Worm (Caenorhabditis elegans) whole organism, young adult: ENCODE results near the gene K02E2.8.
A peak's percentile ranks its signal among the peaks of the same experiment; 100 is the strongest.

Experiments used
- B0261.1 ChIP-seq: sonication (generic microtip); optimal IDR thresholded peaks from 2 replicates; lab custom pipeline; 2016; ENCODE audit warnings: mild to moderate bottlenecking, missing genetic modification characterization, moderate library complexity, missing compliant biosample characterization
- C06A6.2 ChIP-seq: fragments of 200-800 bp; sonication (Bioruptor generic); conservative IDR thresholded peaks from 2 replicates; pipeline ENCODE4 v1.3.6; 2022; ENCODE audit warnings: missing genetic modification characterization, missing compliant biosample characterization
- D2030.7 ChIP-seq: fragments of 200-800 bp; sonication (Bioruptor generic); IDR thresholded peaks from 2 replicates; pipeline ENCODE4 v1.3.6; 2022; ENCODE audit warnings: missing genetic modification reagents, missing genetic modification characterization, missing compliant biosample characterization
- F10E7.11 ChIP-seq: sonication (generic microtip); optimal IDR thresholded peaks from 2 replicates; lab custom pipeline; 2017; ENCODE audit warnings: mild to moderate bottlenecking, missing genetic modification characterization, moderate library complexity, missing compliant biosample characterization
- F22D6.2 ChIP-seq: sonication (generic microtip); optimal IDR thresholded peaks from 2 replicates; lab custom pipeline; 2016; ENCODE audit warnings: mild to moderate bottlenecking, missing genetic modification characterization, missing compliant biosample characterization
- F33H1.4 ChIP-seq: fragments of 200-800 bp; sonication (Bioruptor generic); IDR thresholded peaks from 2 replicates; pipeline ENCODE4 v1.3.6; 2022; ENCODE audit warnings: missing genetic modification reagents, missing genetic modification characterization, missing compliant biosample characterization
- F37B4.10 ChIP-seq: fragments of 200-800 bp; sonication (Bioruptor generic); IDR thresholded peaks from 2 replicates; pipeline ENCODE4 v1.3.6; 2022; ENCODE audit warnings: missing genetic modification characterization, missing compliant biosample characterization
- F39B2.1 ChIP-seq: fragments of 200-800 bp; sonication (Bioruptor generic); IDR thresholded peaks from 2 replicates; pipeline ENCODE4 v1.3.6; 2022; ENCODE audit warnings: missing genetic modification reagents, missing genetic modification characterization, missing compliant biosample characterization
- F57C9.4 ChIP-seq: sonication (generic microtip); optimal IDR thresholded peaks from 2 replicates; lab custom pipeline; 2017; ENCODE audit warnings: mild to moderate bottlenecking, missing genetic modification characterization, missing compliant biosample characterization
- T07F8.4 ChIP-seq: sonication (generic microtip); optimal IDR thresholded peaks from 2 replicates; lab custom pipeline; 2016; ENCODE audit warnings: mild to moderate bottlenecking, missing genetic modification characterization, moderate library complexity, missing compliant biosample characterization
- ZK185.1 ChIP-seq: sonication (generic microtip); optimal IDR thresholded peaks from 2 replicates; lab custom pipeline; 2016; ENCODE audit warnings: mild to moderate bottlenecking, missing genetic modification characterization, missing compliant biosample characterization; ENCODE audit not compliant: poor library complexity, severe bottlenecking
- cebp-2 ChIP-seq: fragments of 200-800 bp; sonication (Bioruptor generic); IDR thresholded peaks from 2 replicates; pipeline ENCODE4 v1.3.6; 2022; ENCODE audit warnings: missing genetic modification characterization, missing compliant biosample characterization
- ceh-100 ChIP-seq: fragments of 200-800 bp; sonication (Bioruptor generic); IDR thresholded peaks from 2 replicates; pipeline ENCODE4 v1.3.6; 2022; ENCODE audit warnings: missing genetic modification reagents, missing genetic modification characterization, missing compliant biosample characterization
- ceh-40 ChIP-seq: fragments of 200-800 bp; sonication (Bioruptor generic); IDR thresholded peaks from 2 replicates; pipeline ENCODE4 v1.3.6; 2022; ENCODE audit warnings: missing genetic modification characterization, missing compliant biosample characterization
- ceh-58 ChIP-seq: fragments of 200-800 bp; sonication (Bioruptor generic); IDR thresholded peaks from 2 replicates; pipeline ENCODE4 v1.3.6; 2022; ENCODE audit warnings: missing genetic modification characterization, missing compliant biosample characterization
- ceh-91 ChIP-seq: fragments of 200-800 bp; sonication (Bioruptor generic); IDR thresholded peaks from 2 replicates; pipeline ENCODE4 v1.3.6; 2022; ENCODE audit warnings: missing genetic modification reagents, missing genetic modification characterization, missing compliant biosample characterization
- die-1 ChIP-seq: sonication (generic microtip); optimal IDR thresholded peaks from 2 replicates; lab custom pipeline; 2016; ENCODE audit warnings: missing genotype, mild to moderate bottlenecking, missing genetic modification characterization, missing compliant biosample characterization
- dpl-1 ChIP-seq: fragments of 150-350 bp; optimal IDR thresholded peaks from 2 replicates; lab custom pipeline; 2014; ENCODE audit warnings: missing biosample characterization, missing genetic modification reagents, missing genetic modification characterization
- efl-1 ChIP-seq: fragments of 150-350 bp; optimal IDR thresholded peaks from 2 replicates; lab custom pipeline; 2014; ENCODE audit warnings: missing biosample characterization, missing genetic modification reagents, missing genetic modification characterization
- egl-18 ChIP-seq: fragments of 200-800 bp; sonication (Bioruptor generic); IDR thresholded peaks from 2 replicates; pipeline ENCODE4 v1.3.6; 2022; ENCODE audit warnings: missing genetic modification reagents, missing genetic modification characterization, missing compliant biosample characterization
- egrh-3 ChIP-seq: fragments of 200-800 bp; sonication (Bioruptor generic); IDR thresholded peaks from 2 replicates; pipeline ENCODE4 v1.3.6; 2022; ENCODE audit warnings: missing genetic modification reagents, missing genetic modification characterization, missing compliant biosample characterization
- ets-4 ChIP-seq: fragments of 200-800 bp; sonication (Bioruptor generic); optimal IDR thresholded peaks from 2 replicates; lab custom pipeline; 2018; ENCODE audit warnings: mild to moderate bottlenecking, missing genetic modification characterization, missing compliant biosample characterization
- fkh-3 ChIP-seq: sonication (generic microtip); optimal IDR thresholded peaks from 2 replicates; lab custom pipeline; 2016; ENCODE audit warnings: mild to moderate bottlenecking, missing genetic modification characterization, missing compliant biosample characterization
- him-1 ChIP-seq: sonication (generic microtip); optimal IDR thresholded peaks from 2 replicates; lab custom pipeline; 2016; ENCODE audit warnings: missing genotype, missing genetic modification reagents, missing genetic modification characterization, missing compliant biosample characterization
- hlh-12 ChIP-seq: sonication (generic microtip); optimal IDR thresholded peaks from 2 replicates; lab custom pipeline; 2016; ENCODE audit warnings: missing genetic modification characterization, missing compliant biosample characterization
- hmg-1.2 ChIP-seq: fragments of 200-800 bp; sonication (Bioruptor generic); IDR thresholded peaks from 2 replicates; pipeline ENCODE4 v1.3.6; 2022; ENCODE audit warnings: missing genetic modification reagents, missing genetic modification characterization, missing compliant biosample characterization
- hmg-20 ChIP-seq: fragments of 200-800 bp; sonication (Bioruptor generic); IDR thresholded peaks from 2 replicates; pipeline ENCODE4 v1.3.6; 2022; ENCODE audit warnings: missing genetic modification reagents, missing genetic modification characterization, missing compliant biosample characterization
- hrde-1 ChIP-seq: sonication (generic microtip); optimal IDR thresholded peaks from 2 replicates; lab custom pipeline; 2016; ENCODE audit warnings: missing genetic modification characterization, mild to moderate bottlenecking, missing compliant biosample characterization, moderate library complexity, missing genotype, missing genetic modification reagents, borderline replicate concordance
- lin-35 ChIP-seq, 3 experiments: fragments of 150-350 bp in 2 of 3; sonication (generic microtip) in 1 of 3; optimal IDR thresholded peaks; 2 replicates each; lab custom pipeline; 2014 to 2018; ENCODE audit warnings: missing biosample characterization in 3 of 3, missing genetic modification characterization in 3 of 3, missing genetic modification reagents in 3 of 3
- lin-40 ChIP-seq: sonication (generic microtip); optimal IDR thresholded peaks from 2 replicates; lab custom pipeline; 2016; ENCODE audit warnings: missing genetic modification characterization, mild to moderate bottlenecking, missing compliant biosample characterization, missing genotype, missing genetic modification reagents
- lir-1 ChIP-seq: fragments of 200-800 bp; sonication (Bioruptor generic); conservative IDR thresholded peaks from 2 replicates; pipeline ENCODE4 v1.3.6; 2022; ENCODE audit warnings: missing genetic modification reagents, missing genetic modification characterization, missing compliant biosample characterization
- madf-10 ChIP-seq: sonication (generic microtip); optimal IDR thresholded peaks from 2 replicates; lab custom pipeline; 2016; ENCODE audit warnings: mild to moderate bottlenecking, missing genetic modification characterization, missing compliant biosample characterization
- madf-3 ChIP-seq: fragments of 200-800 bp; sonication (Bioruptor generic); IDR thresholded peaks from 2 replicates; pipeline ENCODE4 v1.3.6; 2022; ENCODE audit warnings: missing genetic modification reagents, missing genetic modification characterization, missing compliant biosample characterization
- mel-28 ChIP-seq: sonication (generic microtip); optimal IDR thresholded peaks from 2 replicates; lab custom pipeline; 2016; ENCODE audit warnings: borderline replicate concordance, mild to moderate bottlenecking, missing genetic modification characterization, missing compliant biosample characterization
- nfya-1 ChIP-seq: sonication (generic microtip); optimal IDR thresholded peaks from 2 replicates; lab custom pipeline; 2017; ENCODE audit warnings: antibody characterized with exemption, missing compliant biosample characterization, missing genetic modification characterization, borderline replicate concordance; ENCODE audit not compliant: insufficient read depth
- nfya-2 ChIP-seq: fragments of 200-800 bp; sonication (Bioruptor generic); IDR thresholded peaks from 2 replicates; pipeline ENCODE4 v1.3.6; 2022; ENCODE audit warnings: missing genetic modification reagents, missing genetic modification characterization, missing compliant biosample characterization
- nfyb-1 ChIP-seq: fragments of 200-800 bp; sonication (Bioruptor generic); IDR thresholded peaks from 2 replicates; pipeline ENCODE4 v1.3.6; 2022; ENCODE audit warnings: missing genetic modification reagents, missing genetic modification characterization, missing compliant biosample characterization
- nhr-90 ChIP-seq: sonication (generic microtip); optimal IDR thresholded peaks from 2 replicates; lab custom pipeline; 2016; ENCODE audit warnings: missing genotype, mild to moderate bottlenecking, missing genetic modification characterization, missing compliant biosample characterization
- repo-1 ChIP-seq: sonication (generic microtip); optimal IDR thresholded peaks from 2 replicates; lab custom pipeline; 2017; ENCODE audit warnings: mild to moderate bottlenecking, missing genetic modification characterization, missing compliant biosample characterization
- rpc-1 ChIP-seq, 2 experiments: fragments of 150-350 bp in 1 of 2; sonication (generic microtip) in 1 of 2; optimal IDR thresholded peaks; 2 replicates each; lab custom pipeline; 2014 to 2018; ENCODE audit warnings: missing biosample characterization in 1 of 2, missing genetic modification characterization in 1 of 2, missing genetic modification reagents in 1 of 2, missing genotype in 1 of 2
- snpc-3.4 ChIP-seq: sonication (generic microtip); optimal IDR thresholded peaks from 2 replicates; lab custom pipeline; 2017; ENCODE audit warnings: missing genetic modification characterization, mild to moderate bottlenecking, missing compliant biosample characterization, antibody characterized with exemption, moderate library complexity, missing genotype, missing genetic modification reagents
- snpc-4 ChIP-seq, 5 experiments: fragments of 150-350 bp in 1 of 5; sonication (generic microtip) in 4 of 5; optimal IDR thresholded peaks; 2 replicates each; lab custom pipeline; 2014 to 2018; ENCODE audit warnings: missing genetic modification characterization in 5 of 5, missing biosample characterization in 3 of 5, antibody characterized with exemption in 2 of 5, mild to moderate bottlenecking in 2 of 5, missing compliant biosample characterization in 2 of 5, missing genotype in 2 of 5, moderate library complexity in 2 of 5, missing genetic modification reagents in 1 of 5
- tbp1 ChIP-seq: fragments of 200-800 bp; sonication (Bioruptor generic); optimal IDR thresholded peaks from 2 replicates; lab custom pipeline; 2018; ENCODE audit warnings: mild to moderate bottlenecking, missing genetic modification characterization, missing compliant biosample characterization
- unc-130 ChIP-seq: sonication (generic microtip); optimal IDR thresholded peaks from 2 replicates; lab custom pipeline; 2016; ENCODE audit warnings: missing genetic modification reagents, missing genetic modification characterization, missing compliant biosample characterization
- ztf-25 ChIP-seq: fragments of 200-800 bp; sonication (Bioruptor generic); IDR thresholded peaks from 2 replicates; pipeline ENCODE4 v1.3.6; 2022; ENCODE audit warnings: missing genetic modification reagents, missing genetic modification characterization, missing compliant biosample characterization
- ztf-3 ChIP-seq: fragments of 200-800 bp; sonication (Bioruptor generic); optimal IDR thresholded peaks from 2 replicates; lab custom pipeline; 2018; ENCODE audit warnings: mild to moderate bottlenecking, missing genetic modification characterization, missing compliant biosample characterization

Gene K02E2.8

ce11 chrV:20347625-20348024 is 19.1 kb downstream of the K02E2.8 start:
- TF ChIP-seq lir-1 (GFP tag; lab: Robert Waterston, UW), result no peak
- peak; percentile 10 for TF ChIP-seq nhr-90 (tag; lab: Kevin White, UChicago)
- TF ChIP-seq repo-1, result no peak
- 0 out of 2 replicates have a peak, but pooled peaks have one; percentile 31 for TF ChIP-seq ztf-25 (GFP tag; lab: Robert Waterston, UW)
- no peak for TF ChIP-seq madf-10
- TF ChIP-seq die-1 (tag; lab: Kevin White, UChicago), result peak; percentile 4
- no peak for TF ChIP-seq F39B2.1 (GFP tag; lab: Robert Waterston, UW)
- TF ChIP-seq nfyb-1 (GFP tag; lab: Robert Waterston, UW), result no peak
- no peak for TF ChIP-seq C06A6.2 (GFP tag; lab: Robert Waterston, UW)
- TF ChIP-seq nfya-2 (GFP tag; lab: Robert Waterston, UW), result no peak
- TF ChIP-seq unc-130 (GFP tag; lab: Kevin White, UChicago), result no peak
- peak; percentile 83 for TF ChIP-seq tbp1
- no peak for TF ChIP-seq ZK185.1 (tag; lab: Kevin White, UChicago)
- TF ChIP-seq egl-18, result no peak
- TF ChIP-seq cebp-2 (GFP tag; lab: Robert Waterston, UW), result no peak
- TF ChIP-seq rpc-1 (optimal IDR thresholded peaks at IDR 0.05; lab: Kevin White, UChicago), result peak; percentile 52
- TF ChIP-seq rpc-1 (tag; optimal IDR thresholded peaks at IDR 0.05; lab: Kevin White, UChicago), result peak; percentile 73
- TF ChIP-seq T07F8.4 (tag; lab: Kevin White, UChicago), result no peak
- no peak for TF ChIP-seq hlh-12 (tag; lab: Kevin White, UChicago)
- peak; percentile 67 for TF ChIP-seq him-1 (tag; lab: Kevin White, UChicago)
- no peak for TF ChIP-seq F33H1.4
- TF ChIP-seq ztf-3 (GFP tag; lab: Kevin White, UChicago), result no peak
- TF ChIP-seq F37B4.10 (GFP tag; lab: Robert Waterston, UW), result no peak
- no peak for TF ChIP-seq ceh-58 (GFP tag; lab: Robert Waterston, UW)
- no peak for TF ChIP-seq efl-1 (GFP tag; lab: Kevin White, UChicago)
- no peak for TF ChIP-seq ceh-91 (GFP tag; lab: Robert Waterston, UW)
- no peak for TF ChIP-seq lin-35 (GFP tag; optimal IDR thresholded peaks at IDR 0.05; lab: Kevin White, UChicago)
- no peak for TF ChIP-seq ets-4
- TF ChIP-seq ceh-100, result no peak
- 0 out of 2 replicates have a peak, but pooled peaks have one; percentile 25 for TF ChIP-seq hmg-1.2 (GFP tag; lab: Robert Waterston, UW)
- peak; percentile 63 for TF ChIP-seq B0261.1 (tag; lab: Kevin White, UChicago)
- TF ChIP-seq D2030.7 (GFP tag; lab: Robert Waterston, UW), result peak; percentile 54; the same call in 1 of the 2 replicates
- TF ChIP-seq hmg-20 (GFP tag; lab: Robert Waterston, UW), result no peak
- no peak for TF ChIP-seq egrh-3

DNA sequence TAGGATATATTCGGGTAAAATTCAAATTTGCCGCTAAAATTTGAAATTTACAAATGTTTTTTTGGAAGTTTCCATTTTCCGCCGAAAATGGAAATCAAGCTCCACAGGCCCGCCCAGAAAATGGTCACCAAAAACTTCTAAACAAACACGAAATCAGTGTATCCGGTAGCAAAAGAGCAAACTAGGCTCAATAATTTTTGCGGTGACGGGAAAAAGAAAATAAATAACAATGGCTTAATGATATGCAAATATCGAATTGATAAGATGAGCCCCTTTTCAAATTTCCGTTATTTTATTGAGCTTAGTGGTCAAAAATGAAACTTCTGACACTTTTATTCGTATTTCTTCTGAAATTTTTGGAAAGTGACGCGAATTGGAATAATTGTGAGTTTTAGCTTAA is 21.9 kb downstream of the K02E2.8 start, which contains the start of gene Y38H6A.3:
TSS of gene Y38H6A.3 (plus strand) at position 301 of the 400 bp plus-strand sequence.
- no peak for TF ChIP-seq hrde-1 (tag; lab: Kevin White, UChicago)
- no peak for TF ChIP-seq nfya-1 (tag; lab: Kevin White, UChicago)
- TF ChIP-seq, all 124 proteins: peak for 0

DNA sequence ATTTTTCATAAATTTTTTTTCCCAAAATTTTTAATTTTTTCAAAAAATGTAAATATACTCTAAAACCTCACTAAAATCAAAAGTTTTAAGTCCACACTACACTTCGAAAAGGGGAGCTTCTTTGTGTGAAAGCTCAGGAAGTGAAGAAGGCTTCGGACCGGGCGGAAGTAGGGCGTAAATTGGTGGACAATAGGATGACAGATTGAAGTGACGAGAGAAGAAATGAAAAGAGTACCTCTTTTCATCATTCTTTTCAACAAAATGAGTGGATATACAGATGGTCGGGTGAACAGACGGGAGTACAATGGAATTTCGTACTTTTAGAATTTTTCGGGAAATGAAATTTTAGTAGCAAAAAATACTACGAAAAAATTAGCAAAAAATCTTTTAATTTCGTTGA is 27.9 kb downstream of the K02E2.8 start:
- TF ChIP-seq T07F8.4 (tag; lab: Kevin White, UChicago), result no peak
- no peak for TF ChIP-seq ceh-40 (GFP tag; lab: Robert Waterston, UW)
- no peak for TF ChIP-seq snpc-3.4
- no peak for TF ChIP-seq lir-1 (GFP tag; lab: Robert Waterston, UW)
- TF ChIP-seq F57C9.4 (tag; lab: Kevin White, UChicago), result no peak
- no peak for TF ChIP-seq snpc-4 (GFP tag; optimal IDR thresholded peaks at IDR 0.05; lab: Kevin White, UChicago)
- no peak for TF ChIP-seq snpc-4 (tag; optimal IDR thresholded peaks at IDR 0.05; lab: Kevin White, UChicago)
- TF ChIP-seq madf-3 (GFP tag; lab: Robert Waterston, UW), result no peak
- no peak for TF ChIP-seq dpl-1
- TF ChIP-seq ceh-58 (GFP tag; lab: Robert Waterston, UW), result no peak
- no peak for TF ChIP-seq mel-28 (tag; lab: Kevin White, UChicago)
- no peak for TF ChIP-seq fkh-3 (tag; lab: Kevin White, UChicago)
- TF ChIP-seq F22D6.2 (tag; lab: Kevin White, UChicago), result no peak
- no peak for TF ChIP-seq cebp-2 (GFP tag; lab: Robert Waterston, UW)
- TF ChIP-seq lin-40 (tag; lab: Kevin White, UChicago), result no peak
- TF ChIP-seq F39B2.1 (GFP tag; lab: Robert Waterston, UW), result no peak
- no peak for TF ChIP-seq F10E7.11 (tag; lab: Kevin White, UChicago)
